Worm (Caenorhabditis elegans): ENCODE data around the gene E03H12.4.

DNA sequence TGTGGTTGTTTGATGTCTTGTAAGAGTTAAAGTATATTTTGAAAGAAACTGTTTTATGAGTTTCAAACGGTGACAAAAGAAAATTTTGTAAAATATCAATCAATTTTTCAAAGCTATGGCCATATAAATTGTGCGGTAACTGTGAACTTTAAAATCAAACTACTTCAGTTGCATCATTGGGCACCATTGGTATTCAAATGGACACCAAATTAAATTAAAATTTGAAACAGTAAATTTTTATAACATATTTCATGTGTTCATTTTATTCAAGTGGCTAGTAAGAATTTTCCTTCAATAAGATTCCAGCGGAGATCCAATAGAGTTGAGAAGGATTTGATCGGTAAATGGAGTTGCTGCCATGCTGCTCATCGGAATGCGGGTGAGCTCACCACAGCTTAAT lies 49.0 kb downstream of the E03H12.4 start:
- TF ChIP-seq ceh-82 (tag; optimal IDR thresholded peaks at IDR 0.05) (no peak), unc-39 (tag; optimal IDR thresholded peaks at IDR 0.05) (no peak), crh-2 (tag; optimal IDR thresholded peaks at IDR 0.05) (no peak), nhr-23 (tag; optimal IDR thresholded peaks at IDR 0.05) (no peak), ztf-4 (tag; optimal IDR thresholded peaks at IDR 0.05) (no peak), nhr-11 (tag; optimal IDR thresholded peaks at IDR 0.05) (no peak), aly-2 (tag; optimal IDR thresholded peaks at IDR 0.05) (no peak), F13H6.1 (tag; optimal IDR thresholded peaks at IDR 0.05) (no peak), R02D3.7 (tag; optimal IDR thresholded peaks at IDR 0.05) (no peak)

Data from whole organism, L2 larva.